Worm (Caenorhabditis elegans): ENCODE results near the gene cpna-1.
A peak's percentile ranks its signal among the peaks of the same experiment; 100 is the strongest.

cpna-1 gene

DNA sequence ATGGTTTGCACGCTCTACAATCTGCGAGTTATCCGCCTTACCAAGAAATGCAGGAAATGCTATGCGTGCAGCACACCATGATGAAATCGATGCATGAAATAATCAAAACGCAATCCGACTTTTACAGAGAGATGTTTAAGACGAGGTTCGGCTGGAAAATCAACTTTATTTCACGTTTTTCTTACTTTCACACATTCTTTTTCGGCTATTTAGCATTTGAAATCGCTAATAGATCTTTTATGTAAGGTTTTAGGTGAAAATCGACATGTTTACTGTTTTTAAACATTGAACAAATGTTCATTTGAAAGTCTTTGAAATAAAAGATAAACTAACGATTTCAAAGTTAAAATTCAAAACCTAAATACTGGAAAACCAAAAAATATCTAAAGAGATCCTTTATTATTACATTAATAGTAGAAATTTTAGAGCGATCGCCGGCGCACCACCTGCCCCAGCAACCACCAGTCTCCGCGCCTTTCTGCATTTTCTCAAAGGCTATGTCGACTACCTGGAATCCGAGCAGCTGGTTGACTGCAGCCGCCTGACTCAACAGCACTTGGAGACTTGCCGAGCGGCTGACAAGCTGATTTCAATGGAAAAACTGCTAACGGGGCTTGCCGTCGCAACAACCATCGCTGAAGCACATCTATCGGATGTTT is 41.8 kb downstream of the cpna-1 start (continued):
- TF ChIP-seq zfh-2 (GFP tag; conservative IDR thresholded peaks at IDR 0.05) = peak; percentile 74
- no peak for TF ChIP-seq athp-1 (tag; optimal IDR thresholded peaks at IDR 0.05)
- 0 out of 2 replicates have a peak, but pooled peaks have one; percentile 24 for TF ChIP-seq hmg-1.2 (GFP tag; IDR thresholded peaks at IDR 0.05)
- TF ChIP-seq ztf-22 (GFP tag; optimal IDR thresholded peaks at IDR 0.05) = no peak
- TF ChIP-seq pha-4 (tag; optimal IDR thresholded peaks at IDR 0.05) = no peak
- no peak for TF ChIP-seq F22D6.2 (tag; optimal IDR thresholded peaks at IDR 0.05)

DNA sequence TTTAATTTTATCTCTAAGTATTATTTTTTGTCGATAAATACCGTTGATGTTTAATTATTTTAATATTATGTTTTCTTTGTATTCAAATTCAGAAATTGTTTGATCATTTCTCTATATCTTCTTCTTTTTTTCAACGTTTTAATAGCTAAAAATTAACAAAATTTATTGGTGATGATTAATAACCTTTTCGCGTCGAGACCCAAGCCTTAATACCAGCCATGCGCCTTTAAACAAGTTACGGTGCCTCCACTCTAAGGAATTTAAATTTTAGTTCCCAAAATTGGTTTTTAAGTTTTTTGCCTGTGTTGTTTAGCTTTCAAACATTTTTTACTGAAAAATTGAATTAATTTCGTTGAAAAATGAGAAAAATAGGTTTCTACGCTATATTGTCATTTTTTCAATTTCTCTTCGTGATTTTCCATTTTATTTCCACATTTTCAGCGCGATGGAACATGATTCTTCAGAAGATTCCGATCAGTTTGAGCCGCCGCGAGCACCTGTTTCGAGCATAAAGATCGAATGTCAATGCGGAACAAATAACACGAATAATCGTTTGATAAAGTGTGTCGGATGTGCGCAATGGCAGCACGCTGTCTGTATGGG is 42.7 kb downstream of the cpna-1 start, which contains the start of gene C16A11.3:
C16A11.3 (plus strand) TSS at position 440 of the 603 bp plus-strand sequence.
- TF ChIP-seq attf-5 (GFP tag; optimal IDR thresholded peaks at IDR 0.05) = no peak
- no peak for TF ChIP-seq egrh-3 (GFP tag; IDR thresholded peaks at IDR 0.05)
- TF ChIP-seq ama-1 (optimal IDR thresholded peaks at IDR 0.05) = no peak
- peak in 1 of 2 experiments; percentile 86 for TF ChIP-seq ama-1 (GFP tag; optimal IDR thresholded peaks at IDR 0.05)
- peak; percentile 48 for TF ChIP-seq madf-8 (GFP tag; conservative IDR thresholded peaks at IDR 0.05)
- no peak for TF ChIP-seq nhr-80 (tag; optimal IDR thresholded peaks at IDR 0.05)
- 0 out of 2 replicates have a peak, but pooled peaks have one; percentile 74 for TF ChIP-seq nfya-2 (GFP tag; IDR thresholded peaks at IDR 0.05)
- TF ChIP-seq mxl-1 (tag; optimal IDR thresholded peaks at IDR 0.05) = no peak
- no peak for TF ChIP-seq rec-8 (tag; optimal IDR thresholded peaks at IDR 0.05)
- TF ChIP-seq F55B11.4 (tag; optimal IDR thresholded peaks at IDR 0.05; ENCODE audit: borderline replicate concordance, insufficient read depth) = no peak
- no peak for TF ChIP-seq lir-1 (GFP tag; conservative IDR thresholded peaks at IDR 0.05)
- TF ChIP-seq pha-4 (tag; optimal IDR thresholded peaks at IDR 0.05) = no peak
- peak; percentile 12 for TF ChIP-seq mes-4 (tag; optimal IDR thresholded peaks at IDR 0.05)
- peak; percentile 62 for TF ChIP-seq athp-1 (tag; optimal IDR thresholded peaks at IDR 0.05)
- TF ChIP-seq F49E8.2 (tag; optimal IDR thresholded peaks at IDR 0.05; ENCODE audit: insufficient read depth) = peak; percentile 91
- TF ChIP-seq madf-6 (GFP tag; IDR thresholded peaks at IDR 0.05) = peak; percentile 87
- no peak for TF ChIP-seq ceh-91 (GFP tag; IDR thresholded peaks at IDR 0.05)
- TF ChIP-seq him-1 (tag; optimal IDR thresholded peaks at IDR 0.05) = peak; percentile 34
- peak; percentile 75; the same call in 1 of the 2 replicates for TF ChIP-seq Y53G8AR.9 (GFP tag; conservative IDR thresholded peaks at IDR 0.05)
- no peak for TF ChIP-seq K12H6.12 (tag; optimal IDR thresholded peaks at IDR 0.05)
- TF ChIP-seq attf-3 (GFP tag; conservative IDR thresholded peaks at IDR 0.05) = no peak
- TF ChIP-seq hrde-1 (tag; optimal IDR thresholded peaks at IDR 0.05; ENCODE audit: borderline replicate concordance) = peak; percentile 91
- TF ChIP-seq B0336.3 (GFP tag; IDR thresholded peaks at IDR 0.05) = no peak
- no peak for TF ChIP-seq lsy-27 (tag; optimal IDR thresholded peaks at IDR 0.05; ENCODE audit: borderline replicate concordance, insufficient read depth)
- no peak for TF ChIP-seq D2030.7 (GFP tag; IDR thresholded peaks at IDR 0.05)
- no peak for TF ChIP-seq zfh-2 (GFP tag; conservative IDR thresholded peaks at IDR 0.05)
- peak; percentile 41 for TF ChIP-seq F10E7.11 (tag; optimal IDR thresholded peaks at IDR 0.05)
- TF ChIP-seq snpc-4 (GFP tag; optimal IDR thresholded peaks at IDR 0.05) = peak; percentile 35
- TF ChIP-seq snpc-4 (tag; optimal IDR thresholded peaks at IDR 0.05) = peak in 2 of 4 experiments; percentile 3 to 42
- no peak for TF ChIP-seq bed-1 (GFP tag; IDR thresholded peaks at IDR 0.05)
- TF ChIP-seq snpc-1.1 (tag; optimal IDR thresholded peaks at IDR 0.05; ENCODE audit: insufficient read depth) = peak; percentile 49
- peak; percentile 72 for TF ChIP-seq ekl-4 (GFP tag; IDR thresholded peaks at IDR 0.05)
- TF ChIP-seq snpc-3.4 (tag; optimal IDR thresholded peaks at IDR 0.05) = peak; percentile 65
- TF ChIP-seq pbrm-1 (GFP tag; IDR thresholded peaks at IDR 0.05) = no peak; the same call in 1 of the 2 replicates
- no peak for TF ChIP-seq F52B5.7 (tag; optimal IDR thresholded peaks at IDR 0.05)
- peak; percentile 75 for TF ChIP-seq lsl-1 (GFP tag; optimal IDR thresholded peaks at IDR 0.05)
- TF ChIP-seq B0019.2 (GFP tag; conservative IDR thresholded peaks at IDR 0.05) = no peak
- no peak for TF ChIP-seq efl-1 (GFP tag; optimal IDR thresholded peaks at IDR 0.05)
- no peak for TF ChIP-seq tbx-9 (tag; optimal IDR thresholded peaks at IDR 0.05; ENCODE audit: borderline replicate concordance)
- no peak for TF ChIP-seq B0261.1 (tag; optimal IDR thresholded peaks at IDR 0.05)
- TF ChIP-seq Y56A3A.18 (GFP tag; IDR thresholded peaks at IDR 0.05) = peak; percentile 76; the same call in 1 of the 2 replicates

Data from whole organism, young adult.